Fruit fly (Drosophila melanogaster): ENCODE data around the gene CG14182.

DNA sequence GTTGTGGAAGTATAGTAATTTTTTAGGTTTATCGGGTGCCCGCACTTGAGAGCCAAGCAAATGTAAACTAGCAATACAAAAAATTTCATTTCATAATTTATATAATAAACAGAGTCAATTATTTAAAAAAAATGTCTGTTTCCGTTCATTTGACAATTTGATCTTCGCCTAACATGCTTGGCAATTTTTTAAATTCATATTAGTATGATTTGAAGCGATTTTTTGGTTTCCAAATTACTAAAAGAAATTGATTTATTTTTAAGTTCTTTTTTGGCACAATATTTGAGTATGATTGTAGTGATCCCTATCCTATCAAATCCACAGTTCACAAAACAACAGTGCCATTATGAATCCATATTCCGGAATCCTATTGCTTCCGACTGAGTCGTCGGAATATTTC lies 27.7 kb downstream of the CG14182 start, which contains the start of gene CG34258:
- TF ChIP-seq CG5204 (GFP tag; optimal IDR thresholded peaks at IDR 0.05), result no peak
- TF ChIP-seq pad (GFP tag; optimal IDR thresholded peaks at IDR 0.05), result no peak
- no peak for TF ChIP-seq kay (GFP tag; ENCODE audit: borderline replicate concordance)
- no peak for TF ChIP-seq Crg-1 (GFP tag; optimal IDR thresholded peaks at IDR 0.05)
- no peak for TF ChIP-seq ovo (GFP tag; optimal IDR thresholded peaks at IDR 0.05)
- no peak for TF ChIP-seq CG33017 (tag; optimal IDR thresholded peaks at IDR 0.05)
